Worm (Caenorhabditis elegans) whole organism, early embryonic: Measurements from ENCODE around the gene hch-1.

Experiments used
- B0310.2 ChIP-seq: sonication (generic microtip); optimal IDR thresholded peaks from 2 replicates; lab custom pipeline; 2016; ENCODE audit warnings: mild to moderate bottlenecking, missing genetic modification characterization, missing compliant biosample characterization
- F13C5.2 ChIP-seq: sonication (generic microtip); optimal IDR thresholded peaks from 2 replicates; lab custom pipeline; 2017; ENCODE audit warnings: mild to moderate bottlenecking, missing genetic modification characterization, inconsistent platforms, missing compliant biosample characterization
- ama-1 ChIP-seq: fragments of 150-350 bp; optimal IDR thresholded peaks from 2 replicates; lab custom pipeline; 2014
- ceh-13 ChIP-seq: fragments of 200-800 bp; sonication (Bioruptor generic); optimal IDR thresholded peaks from 2 replicates; lab custom pipeline; 2018; ENCODE audit warnings: mild to moderate bottlenecking, missing genetic modification characterization, missing compliant biosample characterization
- ceh-36 ChIP-seq: sonication (generic microtip); optimal IDR thresholded peaks from 2 replicates; lab custom pipeline; 2016; ENCODE audit warnings: missing genetic modification characterization, inconsistent platforms, missing compliant biosample characterization
- ets-7 ChIP-seq: sonication (generic microtip); optimal IDR thresholded peaks from 2 replicates; lab custom pipeline; 2016; ENCODE audit warnings: missing genotype, missing genetic modification characterization, missing compliant biosample characterization
- flt-1 ChIP-seq: fragments of 200-800 bp; sonication (Bioruptor generic); IDR thresholded peaks from 2 replicates; pipeline ENCODE4 v1.3.6; 2022; ENCODE audit warnings: missing genetic modification characterization, missing compliant biosample characterization
- hmbx-1 ChIP-seq: sonication (generic microtip); optimal IDR thresholded peaks from 2 replicates; lab custom pipeline; 2016; ENCODE audit warnings: mild to moderate bottlenecking, missing genetic modification characterization, missing compliant biosample characterization
- hnd-1 ChIP-seq: sonication (generic microtip); optimal IDR thresholded peaks from 2 replicates; lab custom pipeline; 2016; ENCODE audit warnings: missing genetic modification characterization, missing compliant biosample characterization
- pes-1 ChIP-seq: fragments of 200-800 bp; sonication (Bioruptor generic); IDR thresholded peaks from 2 replicates; pipeline ENCODE4 v1.3.6; 2022; ENCODE audit warnings: missing genetic modification reagents, missing genetic modification characterization, missing compliant biosample characterization
- sea-1 ChIP-seq: fragments of 200-800 bp; sonication (Bioruptor generic); conservative IDR thresholded peaks from 2 replicates; pipeline ENCODE4 v1.3.6; 2022; ENCODE audit warnings: missing genetic modification characterization, missing compliant biosample characterization
- tbx-37 ChIP-seq: fragments of 200-800 bp; sonication (Bioruptor generic); conservative IDR thresholded peaks from 2 replicates; pipeline ENCODE4 v1.3.6; 2022; ENCODE audit warnings: missing genetic modification reagents, missing genetic modification characterization, missing compliant biosample characterization
- tra-4 ChIP-seq: sonication (generic microtip); optimal IDR thresholded peaks from 2 replicates; lab custom pipeline; 2017; ENCODE audit warnings: missing genetic modification characterization, missing compliant biosample characterization

ce11 chrX:14664028-14664427, 35.7 kb downstream of the hch-1 start, which contains the start of gene C26G2.2:
- TF ChIP-seq ets-7 (tag; lab: Kevin White, UChicago): no peak
- no peak for TF ChIP-seq tra-4
- TF ChIP-seq pes-1 (GFP tag; lab: Robert Waterston, UW): no peak
- TF ChIP-seq F13C5.2: no peak
- TF ChIP-seq sea-1 (GFP tag; lab: Robert Waterston, UW): no peak
- TF ChIP-seq ceh-13 (GFP tag; lab: Kevin White, UChicago): no peak
- no peak for TF ChIP-seq B0310.2
- no peak for TF ChIP-seq hmbx-1
- TF ChIP-seq hnd-1: no peak
- TF ChIP-seq ama-1: no peak
- TF ChIP-seq ceh-36: no peak
- no peak for TF ChIP-seq flt-1 (GFP tag; lab: Robert Waterston, UW)
- no peak for TF ChIP-seq tbx-37
